Worm (Caenorhabditis elegans): ENCODE measurements around the gene F26D11.12.

ce11 chrV:7932998-7933397 lies 22.1 kb downstream of the F26D11.12 start, which contains the start of gene ncx-10:
- TF ChIP-seq ztf-23 (GFP tag; IDR thresholded peaks at IDR 0.05) = no peak
- TF ChIP-seq tab-1 (GFP tag; IDR thresholded peaks at IDR 0.05) = no peak
- TF ChIP-seq ref-1 (GFP tag; conservative IDR thresholded peaks at IDR 0.05) = no peak
- TF ChIP-seq klf-2 (GFP tag; conservative IDR thresholded peaks at IDR 0.05) = no peak
- TF ChIP-seq med-1 (GFP tag; optimal IDR thresholded peaks at IDR 0.05; ENCODE audit: insufficient read depth) = no peak
- no peak for TF ChIP-seq ztf-29 (GFP tag; IDR thresholded peaks at IDR 0.05)
- TF ChIP-seq flt-1 (GFP tag; IDR thresholded peaks at IDR 0.05) = no peak
- no peak for TF ChIP-seq cog-1 (tag; optimal IDR thresholded peaks at IDR 0.05)
- no peak for TF ChIP-seq T22C8.4 (GFP tag; IDR thresholded peaks at IDR 0.05)
